Worm (Caenorhabditis elegans) whole organism, young adult: ENCODE results near the gene cutl-26.

ENCODE experiments used
- ets-4 ChIP-seq: fragments of 200-800 bp; sonication (Bioruptor generic); optimal IDR thresholded peaks from 2 replicates; lab custom pipeline; 2018; ENCODE audit warnings: mild to moderate bottlenecking, missing genetic modification characterization, missing compliant biosample characterization
- gei-17 ChIP-seq: fragments of 200-800 bp; sonication (Bioruptor generic); optimal IDR thresholded peaks from 2 replicates; lab custom pipeline; 2018; ENCODE audit warnings: mild to moderate bottlenecking, missing genetic modification characterization, missing compliant biosample characterization
- mel-28 ChIP-seq: sonication (generic microtip); optimal IDR thresholded peaks from 2 replicates; lab custom pipeline; 2016; ENCODE audit warnings: borderline replicate concordance, mild to moderate bottlenecking, missing genetic modification characterization, missing compliant biosample characterization
- pbrm-1 ChIP-seq: fragments of 200-800 bp; sonication (Bioruptor generic); IDR thresholded peaks from 2 replicates; pipeline ENCODE4 v1.3.6; 2022; ENCODE audit warnings: missing genetic modification reagents, missing genetic modification characterization, missing compliant biosample characterization
- somi-1 ChIP-seq: fragments of 200-800 bp; sonication (Bioruptor generic); optimal IDR thresholded peaks from 2 replicates; lab custom pipeline; 2018; ENCODE audit warnings: mild to moderate bottlenecking, missing genetic modification characterization, missing compliant biosample characterization
- unc-62 ChIP-seq: fragments of 150-350 bp; optimal IDR thresholded peaks from 2 replicates; lab custom pipeline; 2014; ENCODE audit warnings: missing biosample characterization, missing genetic modification reagents, missing genetic modification characterization

ce11 chrIV:649365-649764, 58.2 kb downstream of the cutl-26 start, which contains the start of gene K11H12.9:
- no peak for TF ChIP-seq ets-4 (GFP tag; lab: Kevin White, UChicago)
- no peak for TF ChIP-seq gei-17 (GFP tag; lab: Kevin White, UChicago)
- TF ChIP-seq pbrm-1 (GFP tag; lab: Robert Waterston, UW), result no peak
- no peak for TF ChIP-seq unc-62 (GFP tag; lab: Kevin White, UChicago)
- no peak for TF ChIP-seq somi-1 (GFP tag; lab: Kevin White, UChicago)
- no peak for TF ChIP-seq mel-28 (tag; lab: Kevin White, UChicago)
